Worm (Caenorhabditis elegans): ENCODE data around the gene F19G12.11.

F19G12.11 gene

DNA sequence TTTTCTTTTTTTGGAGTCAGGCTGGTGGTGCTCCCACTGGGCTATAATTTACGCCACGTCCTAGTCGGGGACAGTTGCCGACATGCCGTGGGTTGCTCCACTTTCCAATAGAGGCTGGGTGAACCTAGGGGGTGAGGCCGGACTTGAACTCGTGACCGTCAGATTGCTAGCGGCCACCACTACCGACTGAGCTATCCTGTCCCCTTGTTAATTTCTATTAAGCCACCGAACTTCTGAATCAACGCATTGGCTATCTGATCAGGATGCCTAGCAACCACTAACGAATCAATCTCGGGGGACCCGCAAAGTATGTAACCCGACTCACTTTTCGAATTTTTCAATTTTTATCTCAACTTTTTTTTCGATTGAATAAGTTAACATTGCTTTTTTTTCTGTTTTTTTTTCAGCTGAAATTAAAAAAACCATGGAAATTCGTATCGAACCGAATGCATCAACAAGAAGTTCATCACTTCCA, 39.4 kb downstream of the F19G12.11 start, which contains the start of gene F56C3.1:
F56C3.1 (plus strand) TSS at position 425 of the 475 bp plus-strand sequence.
- TF ChIP-seq pax-3 (tag; optimal IDR thresholded peaks at IDR 0.05) (no peak), nhr-20 (tag; optimal IDR thresholded peaks at IDR 0.05) (no peak), fos-1 (tag; optimal IDR thresholded peaks at IDR 0.05) (no peak), elt-2 (tag; optimal IDR thresholded peaks at IDR 0.05) (no peak), mdl-1 (tag; optimal IDR thresholded peaks at IDR 0.05) (no peak), swsn-7 (tag; optimal IDR thresholded peaks at IDR 0.05) (no peak), Y116A8C.19 (tag; optimal IDR thresholded peaks at IDR 0.05; ENCODE audit: borderline replicate concordance) (no peak), zag-1 (tag; optimal IDR thresholded peaks at IDR 0.05) (no peak), lsy-2 (tag; optimal IDR thresholded peaks at IDR 0.05) (no peak), unc-130 (tag; optimal IDR thresholded peaks at IDR 0.05) (no peak), snpc-4 (tag; optimal IDR thresholded peaks at IDR 0.05) (no peak), fkh-10 (GFP tag; optimal IDR thresholded peaks at IDR 0.05) (no peak), efl-1 (optimal IDR thresholded peaks at IDR 0.05) (no peak), efl-1 (GFP tag; optimal IDR thresholded peaks at IDR 0.05 in 1 of 2) (no peak), nhr-11 (tag; optimal IDR thresholded peaks at IDR 0.05) (no peak), lir-3 (tag; optimal IDR thresholded peaks at IDR 0.05; ENCODE audit: poor library complexity) (no peak), efl-3 (GFP tag; optimal IDR thresholded peaks at IDR 0.05) (no peak), irx-1 (tag; optimal IDR thresholded peaks at IDR 0.05) (no peak), nhr-19 (GFP tag; conservative IDR thresholded peaks at IDR 0.05) (no peak), alr-1 (tag; optimal IDR thresholded peaks at IDR 0.05; ENCODE audit: borderline replicate concordance) (no peak)

ce11 chrX:1384538-1384937, 41.8 kb downstream of the F19G12.11 start, which contains the start of gene F56C3.8:
F56C3.8 (minus strand) TSS chrX:1384638.
- no peak for TF ChIP-seq dpl-1 (GFP tag; optimal IDR thresholded peaks at IDR 0.05)
- TF ChIP-seq snu-23 (GFP tag; optimal IDR thresholded peaks at IDR 0.05): no peak
- TF ChIP-seq dsc-1 (tag; optimal IDR thresholded peaks at IDR 0.05): no peak
- no peak for TF ChIP-seq hlh-17 (GFP tag; optimal IDR thresholded peaks at IDR 0.05; ENCODE audit: borderline replicate concordance)
- TF ChIP-seq nhr-84 (tag; optimal IDR thresholded peaks at IDR 0.05): no peak
- TF ChIP-seq ceh-8 (GFP tag; optimal IDR thresholded peaks at IDR 0.05): no peak
- no peak for TF ChIP-seq fkh-10 (GFP tag; optimal IDR thresholded peaks at IDR 0.05)
- no peak for TF ChIP-seq nhr-47 (tag; optimal IDR thresholded peaks at IDR 0.05)
- TF ChIP-seq mab-9 (GFP tag; IDR thresholded peaks at IDR 0.05): no peak
- TF ChIP-seq egl-27 (tag; optimal IDR thresholded peaks at IDR 0.05): no peak
- TF ChIP-seq efl-3 (GFP tag; optimal IDR thresholded peaks at IDR 0.05): no peak
- no peak for TF ChIP-seq elt-3 (tag; optimal IDR thresholded peaks at IDR 0.05)
- TF ChIP-seq pqm-1 (tag; optimal IDR thresholded peaks at IDR 0.05): no peak
- no peak for TF ChIP-seq nhr-19 (GFP tag; conservative IDR thresholded peaks at IDR 0.05)
- no peak for TF ChIP-seq ceh-90 (tag; optimal IDR thresholded peaks at IDR 0.05)
- TF ChIP-seq swsn-7 (tag; optimal IDR thresholded peaks at IDR 0.05): no peak

- no peak for TF ChIP-seq alr-1 (tag; optimal IDR thresholded peaks at IDR 0.05; ENCODE audit: borderline replicate concordance)
- TF ChIP-seq lin-13 (GFP tag; optimal IDR thresholded peaks at IDR 0.05): no peak
- no peak for TF ChIP-seq ztf-11 (tag; optimal IDR thresholded peaks at IDR 0.05)
- no peak for TF ChIP-seq nhr-90 (tag; optimal IDR thresholded peaks at IDR 0.05; ENCODE audit: poor library complexity)
- no peak for TF ChIP-seq unc-30 (tag; optimal IDR thresholded peaks at IDR 0.05)
- TF ChIP-seq nhr-77 (tag; optimal IDR thresholded peaks at IDR 0.05): no peak
- no peak for TF ChIP-seq nhr-28 (tag; optimal IDR thresholded peaks at IDR 0.05)
- TF ChIP-seq mef-2 (tag; optimal IDR thresholded peaks at IDR 0.05): no peak
- no peak for TF ChIP-seq efl-3 (GFP tag; optimal IDR thresholded peaks at IDR 0.05)
- no peak for TF ChIP-seq nhr-11 (tag; optimal IDR thresholded peaks at IDR 0.05)
- no peak for TF ChIP-seq sox-4 (tag; optimal IDR thresholded peaks at IDR 0.05)
- no peak for TF ChIP-seq unc-130 (tag; optimal IDR thresholded peaks at IDR 0.05)
Observed at ce11 chrX:1383546-1383945, 42.8 kb downstream of the F19G12.11 start.
